Worm (Caenorhabditis elegans): Measurements from ENCODE around the gene F32D1.8.

DNA sequence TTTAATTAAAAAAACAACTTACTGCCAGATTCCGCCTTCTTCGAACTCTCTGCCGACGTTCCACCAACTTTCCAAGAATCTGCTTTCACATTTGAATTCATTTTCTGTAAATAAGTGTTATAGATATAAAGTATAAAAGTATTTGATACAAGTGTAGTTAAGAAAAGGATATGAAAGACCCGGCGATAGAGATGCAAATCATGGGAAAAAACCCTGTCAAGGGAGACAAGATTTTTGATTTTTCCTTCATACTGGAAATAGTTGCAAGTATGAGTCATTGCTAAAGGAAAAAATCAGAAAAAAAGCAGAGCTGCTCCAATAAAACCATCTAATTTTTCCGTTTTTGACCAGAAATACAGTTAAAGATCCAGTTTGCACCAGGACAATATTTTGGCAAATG lies 18.7 kb upstream of the F32D1.8 start, which contains the start of gene F13A2.3:
- TF ChIP-seq unc-30 (tag; optimal IDR thresholded peaks at IDR 0.05) (no peak), unc-86 (tag; optimal IDR thresholded peaks at IDR 0.05) (no peak), ceh-8 (GFP tag; optimal IDR thresholded peaks at IDR 0.05) (no peak), aha-1 (tag; optimal IDR thresholded peaks at IDR 0.05) (no peak), hlh-17 (GFP tag; optimal IDR thresholded peaks at IDR 0.05; ENCODE audit: borderline replicate concordance) (no peak), snpc-4 (tag; optimal IDR thresholded peaks at IDR 0.05) (no peak), grh-1 (GFP tag; IDR thresholded peaks at IDR 0.05) (no peak), elt-2 (tag; optimal IDR thresholded peaks at IDR 0.05) (no peak), fos-1 (tag; optimal IDR thresholded peaks at IDR 0.05) (no peak)
